Worm (Caenorhabditis elegans): ENCODE data around the gene cyb-1.

- TF ChIP-seq fkh-10 (GFP tag; optimal IDR thresholded peaks at IDR 0.05), result no peak
- TF ChIP-seq ttx-3 (tag; optimal IDR thresholded peaks at IDR 0.05), result no peak
- TF ChIP-seq ceh-19 (GFP tag; optimal IDR thresholded peaks at IDR 0.05), result no peak
- no peak for TF ChIP-seq ceh-30 (tag; optimal IDR thresholded peaks at IDR 0.05)
- no peak for TF ChIP-seq gmeb-2 (tag; optimal IDR thresholded peaks at IDR 0.05)
- TF ChIP-seq ahr-1 (tag; optimal IDR thresholded peaks at IDR 0.05), result no peak
- TF ChIP-seq ceh-45 (GFP tag; IDR thresholded peaks at IDR 0.05), result no peak
- TF ChIP-seq F13H6.1 (tag; optimal IDR thresholded peaks at IDR 0.05), result no peak
- no peak for TF ChIP-seq nhr-11 (tag; optimal IDR thresholded peaks at IDR 0.05)
- TF ChIP-seq elt-4 (tag; optimal IDR thresholded peaks at IDR 0.05), result no peak
- no peak for TF ChIP-seq ceh-6 (GFP tag; optimal IDR thresholded peaks at IDR 0.05)
- TF ChIP-seq pha-4 (tag; optimal IDR thresholded peaks at IDR 0.05), result no peak
- no peak for TF ChIP-seq elt-2 (tag; optimal IDR thresholded peaks at IDR 0.05)
Measured at ce11 chrIV:10786731-10787130, 51.7 kb downstream of the cyb-1 start, which contains the start of gene srd-7.
